Worm (Caenorhabditis elegans) whole organism, young adult: Measurements from ENCODE around the gene nhr-51.

ENCODE experiments used
- B0019.2 ChIP-seq: fragments of 200-800 bp; sonication (Bioruptor generic); conservative IDR thresholded peaks from 2 replicates; pipeline ENCODE4 v1.3.6; 2022; ENCODE audit warnings: missing genetic modification reagents, missing genetic modification characterization, missing compliant biosample characterization
- B0035.1 ChIP-seq: sonication (generic microtip); optimal IDR thresholded peaks from 2 replicates; lab custom pipeline; 2016; ENCODE audit warnings: missing genetic modification characterization, mild to moderate bottlenecking, missing compliant biosample characterization, missing genotype, missing genetic modification reagents
- B0261.1 ChIP-seq: sonication (generic microtip); optimal IDR thresholded peaks from 2 replicates; lab custom pipeline; 2016; ENCODE audit warnings: mild to moderate bottlenecking, missing genetic modification characterization, moderate library complexity, missing compliant biosample characterization
- B0336.3 ChIP-seq: fragments of 200-800 bp; sonication (Bioruptor generic); IDR thresholded peaks from 2 replicates; pipeline ENCODE4 v1.3.6; 2022; ENCODE audit warnings: missing genetic modification characterization, missing compliant biosample characterization
- C17E4.6 ChIP-seq: fragments of 200-800 bp; sonication (Bioruptor generic); IDR thresholded peaks from 2 replicates; pipeline ENCODE4 v1.3.6; 2022; ENCODE audit warnings: missing genetic modification reagents, missing genetic modification characterization, missing compliant biosample characterization
- F49E8.2 ChIP-seq: sonication (generic microtip); optimal IDR thresholded peaks from 3 replicates; lab custom pipeline; 2017; ENCODE audit warnings: missing genetic modification characterization, mild to moderate bottlenecking, missing compliant biosample characterization, antibody characterized with exemption, moderate library complexity; ENCODE audit not compliant: insufficient read depth
- F57A8.1 ChIP-seq: fragments of 200-800 bp; sonication (Bioruptor generic); optimal IDR thresholded peaks from 2 replicates; lab custom pipeline; 2018; ENCODE audit warnings: mild to moderate bottlenecking, missing genetic modification characterization, moderate library complexity, missing compliant biosample characterization
- F57C9.4 ChIP-seq: sonication (generic microtip); optimal IDR thresholded peaks from 2 replicates; lab custom pipeline; 2017; ENCODE audit warnings: mild to moderate bottlenecking, missing genetic modification characterization, missing compliant biosample characterization
- T07F8.4 ChIP-seq: sonication (generic microtip); optimal IDR thresholded peaks from 2 replicates; lab custom pipeline; 2016; ENCODE audit warnings: mild to moderate bottlenecking, missing genetic modification characterization, moderate library complexity, missing compliant biosample characterization
- Y53F4B.3 ChIP-seq: fragments of 200-800 bp; sonication (Bioruptor generic); IDR thresholded peaks from 2 replicates; pipeline ENCODE4 v1.3.6; 2022; ENCODE audit warnings: missing genetic modification reagents, missing genetic modification characterization, missing compliant biosample characterization
- Y79H2A.3 ChIP-seq: fragments of 200-800 bp; sonication (Bioruptor generic); conservative IDR thresholded peaks from 2 replicates; pipeline ENCODE4 v1.3.6; 2022; ENCODE audit warnings: missing genetic modification reagents, missing genetic modification characterization, missing compliant biosample characterization
- ama-1 ChIP-seq, 3 experiments: fragments of 150-350 bp in 1 of 3; sonication (generic microtip) in 2 of 3; optimal IDR thresholded peaks; 2 replicates each; lab custom pipeline; 2014 to 2018; ENCODE audit warnings: missing biosample characterization in 2 of 3, missing genetic modification characterization in 2 of 3, missing genetic modification reagents in 2 of 3
- athp-1 ChIP-seq: sonication (generic microtip); optimal IDR thresholded peaks from 2 replicates; lab custom pipeline; 2017; ENCODE audit warnings: mild to moderate bottlenecking, missing genetic modification characterization, missing compliant biosample characterization
- attf-5 ChIP-seq: fragments of 200-800 bp; sonication (Bioruptor generic); optimal IDR thresholded peaks from 2 replicates; lab custom pipeline; 2018; ENCODE audit warnings: mild to moderate bottlenecking, missing genetic modification characterization, missing compliant biosample characterization
- cebp-2 ChIP-seq: fragments of 200-800 bp; sonication (Bioruptor generic); IDR thresholded peaks from 2 replicates; pipeline ENCODE4 v1.3.6; 2022; ENCODE audit warnings: missing genetic modification characterization, missing compliant biosample characterization
- ceh-58 ChIP-seq: fragments of 200-800 bp; sonication (Bioruptor generic); IDR thresholded peaks from 2 replicates; pipeline ENCODE4 v1.3.6; 2022; ENCODE audit warnings: missing genetic modification characterization, missing compliant biosample characterization
- ceh-79 ChIP-seq: sonication (generic microtip); optimal IDR thresholded peaks from 2 replicates; lab custom pipeline; 2017; ENCODE audit warnings: mild to moderate bottlenecking, missing genetic modification characterization, missing compliant biosample characterization
- die-1 ChIP-seq: sonication (generic microtip); optimal IDR thresholded peaks from 2 replicates; lab custom pipeline; 2016; ENCODE audit warnings: missing genotype, mild to moderate bottlenecking, missing genetic modification characterization, missing compliant biosample characterization
- dox-1 ChIP-seq: fragments of 200-800 bp; sonication (Bioruptor generic); IDR thresholded peaks from 2 replicates; pipeline ENCODE4 v1.3.6; 2022; ENCODE audit warnings: missing genetic modification reagents, missing genetic modification characterization, missing compliant biosample characterization
- ekl-4 ChIP-seq: fragments of 200-800 bp; sonication (Bioruptor generic); IDR thresholded peaks from 2 replicates; pipeline ENCODE4 v1.3.6; 2022; ENCODE audit warnings: missing genetic modification reagents, missing genetic modification characterization, missing compliant biosample characterization
- him-1 ChIP-seq: sonication (generic microtip); optimal IDR thresholded peaks from 2 replicates; lab custom pipeline; 2016; ENCODE audit warnings: missing genotype, missing genetic modification reagents, missing genetic modification characterization, missing compliant biosample characterization
- hlh-12 ChIP-seq: sonication (generic microtip); optimal IDR thresholded peaks from 2 replicates; lab custom pipeline; 2016; ENCODE audit warnings: missing genetic modification characterization, missing compliant biosample characterization
- hlh-26 ChIP-seq: fragments of 200-800 bp; sonication (Bioruptor generic); conservative IDR thresholded peaks from 2 replicates; pipeline ENCODE4 v1.3.6; 2022; ENCODE audit warnings: missing genetic modification reagents, missing genetic modification characterization, missing compliant biosample characterization
- hrde-1 ChIP-seq: sonication (generic microtip); optimal IDR thresholded peaks from 2 replicates; lab custom pipeline; 2016; ENCODE audit warnings: missing genetic modification characterization, mild to moderate bottlenecking, missing compliant biosample characterization, moderate library complexity, missing genotype, missing genetic modification reagents, borderline replicate concordance
- hsf-1 ChIP-seq: fragments of 200-800 bp; sonication (Bioruptor generic); IDR thresholded peaks from 2 replicates; pipeline ENCODE4 v1.3.6; 2022; ENCODE audit warnings: missing genetic modification reagents, missing genetic modification characterization, missing compliant biosample characterization
- lin-35 ChIP-seq, 3 experiments: fragments of 150-350 bp in 2 of 3; sonication (generic microtip) in 1 of 3; optimal IDR thresholded peaks; 2 replicates each; lab custom pipeline; 2014 to 2018; ENCODE audit warnings: missing biosample characterization in 3 of 3, missing genetic modification characterization in 3 of 3, missing genetic modification reagents in 3 of 3
- lir-1 ChIP-seq: fragments of 200-800 bp; sonication (Bioruptor generic); conservative IDR thresholded peaks from 2 replicates; pipeline ENCODE4 v1.3.6; 2022; ENCODE audit warnings: missing genetic modification reagents, missing genetic modification characterization, missing compliant biosample characterization
- madf-6 ChIP-seq: fragments of 200-800 bp; sonication (Bioruptor generic); IDR thresholded peaks from 2 replicates; pipeline ENCODE4 v1.3.6; 2022; ENCODE audit warnings: missing genetic modification reagents, missing genetic modification characterization, missing compliant biosample characterization
- nfya-2 ChIP-seq: fragments of 200-800 bp; sonication (Bioruptor generic); IDR thresholded peaks from 2 replicates; pipeline ENCODE4 v1.3.6; 2022; ENCODE audit warnings: missing genetic modification reagents, missing genetic modification characterization, missing compliant biosample characterization
- pha-4 ChIP-seq: fragments of 150-350 bp; sonication (generic microtip); optimal IDR thresholded peaks from 2 replicates; lab custom pipeline; 2014; ENCODE audit warnings: missing biosample characterization, missing genetic modification reagents, missing genetic modification characterization
- sea-2 ChIP-seq: fragments of 200-800 bp; sonication (Bioruptor generic); IDR thresholded peaks from 2 replicates; pipeline ENCODE4 v1.3.6; 2022; ENCODE audit warnings: missing genetic modification characterization, missing compliant biosample characterization
- tbx-9 ChIP-seq: sonication (generic microtip); optimal IDR thresholded peaks from 2 replicates; lab custom pipeline; 2016; ENCODE audit warnings: borderline replicate concordance, missing genetic modification characterization, inconsistent platforms, missing compliant biosample characterization
- tlf-1 ChIP-seq: fragments of 200-800 bp; sonication (Bioruptor generic); optimal IDR thresholded peaks from 2 replicates; lab custom pipeline; 2018; ENCODE audit warnings: mild to moderate bottlenecking, missing genetic modification characterization, missing compliant biosample characterization
- xnd-1 ChIP-seq: sonication (generic microtip); optimal IDR thresholded peaks from 2 replicates; lab custom pipeline; 2016; ENCODE audit warnings: missing genotype, missing genetic modification reagents, missing genetic modification characterization, missing compliant biosample characterization
- ztf-18 ChIP-seq: sonication (generic microtip); optimal IDR thresholded peaks from 2 replicates; lab custom pipeline; 2016; ENCODE audit warnings: missing genotype, mild to moderate bottlenecking, missing genetic modification characterization, missing compliant biosample characterization
- ztf-22 ChIP-seq: fragments of 200-800 bp; sonication (Bioruptor generic); optimal IDR thresholded peaks from 2 replicates; lab custom pipeline; 2018; ENCODE audit warnings: mild to moderate bottlenecking, missing genetic modification characterization, moderate library complexity, missing compliant biosample characterization
- ztf-3 ChIP-seq: fragments of 200-800 bp; sonication (Bioruptor generic); optimal IDR thresholded peaks from 2 replicates; lab custom pipeline; 2018; ENCODE audit warnings: mild to moderate bottlenecking, missing genetic modification characterization, missing compliant biosample characterization

The nhr-51 gene

DNA sequence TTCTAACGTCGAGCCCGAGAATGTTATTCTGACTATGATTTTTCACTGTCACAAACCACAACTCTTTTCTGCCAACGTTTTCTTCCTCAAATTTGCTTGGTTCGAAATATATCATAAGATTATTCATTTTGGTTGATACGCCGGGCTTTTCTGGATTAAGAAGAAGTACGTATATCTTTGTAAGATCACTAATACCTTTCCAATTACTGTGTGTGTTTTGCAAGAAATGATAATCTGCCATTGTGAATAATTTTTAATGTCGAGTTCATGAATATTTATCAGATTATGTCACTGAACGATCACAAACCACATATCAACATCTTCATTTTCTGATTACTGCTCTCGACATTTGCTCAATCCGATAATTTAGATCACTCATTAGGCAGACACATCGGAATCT is 11.8 kb downstream of the nhr-51 start, which contains the start of gene nhr-196:
Gene nhr-196, plus strand, starts transcription at position 118 of the 400 bp plus-strand sequence.
- no peak for TF ChIP-seq ztf-3 (GFP tag; lab: Kevin White, UChicago)
- TF ChIP-seq ekl-4 (GFP tag; lab: Robert Waterston, UW): no peak
- no peak for TF ChIP-seq cebp-2 (GFP tag; lab: Robert Waterston, UW)

ce11 chrV:15687660-15688059 is 13.9 kb downstream of the nhr-51 start, which contains the start of gene nhr-197:
Gene nhr-197, plus strand, starts transcription at chrV:15687960.
- no peak for TF ChIP-seq hrde-1
- no peak for TF ChIP-seq ztf-22 (GFP tag; lab: Kevin White, UChicago)
- TF ChIP-seq B0019.2: no peak
- TF ChIP-seq him-1 (tag; lab: Kevin White, UChicago): no peak
- no peak for TF ChIP-seq tlf-1 (GFP tag; lab: Kevin White, UChicago)
- no peak for TF ChIP-seq hlh-12 (tag; lab: Kevin White, UChicago)
- no peak for TF ChIP-seq hsf-1 (GFP tag; lab: Robert Waterston, UW)

ce11 chrV:15689952-15690351 is 16.1 kb downstream of the nhr-51 start, which contains the start of gene nhr-268:
Gene nhr-268, plus strand, starts transcription at chrV:15690252.
- TF ChIP-seq xnd-1 (tag; lab: Kevin White, UChicago): no peak
- no peak for TF ChIP-seq attf-5 (GFP tag; lab: Kevin White, UChicago)
- no peak for TF ChIP-seq madf-6 (GFP tag; lab: Robert Waterston, UW)
- TF ChIP-seq die-1 (tag; lab: Kevin White, UChicago): no peak
- TF ChIP-seq tbx-9 (tag; lab: Kevin White, UChicago): no peak
- no peak for TF ChIP-seq B0035.1 (tag; lab: Kevin White, UChicago)
- no peak for TF ChIP-seq sea-2
- no peak for TF ChIP-seq tlf-1 (GFP tag; lab: Kevin White, UChicago)
- TF ChIP-seq pha-4 (tag; lab: Kevin White, UChicago): no peak
- TF ChIP-seq C17E4.6 (GFP tag; lab: Robert Waterston, UW): no peak
- TF ChIP-seq B0019.2: no peak
- no peak for TF ChIP-seq hlh-12 (tag; lab: Kevin White, UChicago)
- TF ChIP-seq athp-1 (tag; lab: Kevin White, UChicago): no peak
- TF ChIP-seq F49E8.2 (tag; lab: Kevin White, UChicago): no peak
- TF ChIP-seq ekl-4 (GFP tag; lab: Robert Waterston, UW): no peak
- TF ChIP-seq Y79H2A.3 (GFP tag; lab: Robert Waterston, UW): no peak
- TF ChIP-seq lin-35 (GFP tag; optimal IDR thresholded peaks at IDR 0.05; lab: Kevin White, UChicago): no peak
- no peak for TF ChIP-seq lir-1 (GFP tag; lab: Robert Waterston, UW)
- TF ChIP-seq, all 124 proteins: peak for 0

DNA sequence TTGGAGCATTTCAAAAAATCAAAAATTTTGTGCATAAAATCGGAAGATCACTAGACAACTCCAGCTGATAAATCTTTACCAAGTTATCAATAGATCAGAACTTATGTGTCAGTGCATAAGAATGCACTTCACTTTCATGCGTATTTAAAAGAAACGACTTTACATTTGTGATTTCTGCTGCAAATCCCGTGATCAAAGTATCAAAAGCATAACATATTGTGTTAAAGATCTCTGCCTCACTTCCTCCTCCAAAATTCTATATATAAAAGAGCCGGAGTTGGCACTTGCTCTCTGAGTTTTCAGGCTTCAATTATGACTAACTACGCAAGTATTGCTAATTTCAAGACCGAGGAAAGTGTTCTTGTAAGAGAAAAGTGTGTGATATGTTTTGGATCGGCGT is 19.9 kb downstream of the nhr-51 start, which contains the start of gene nhr-198:
Gene nhr-198, plus strand, starts transcription at position 313 of the 400 bp plus-strand sequence.
- TF ChIP-seq Y53F4B.3 (no peak), T07F8.4 (tag; lab: Kevin White, UChicago) (no peak), B0261.1 (tag; lab: Kevin White, UChicago) (no peak), B0336.3 (GFP tag; lab: Robert Waterston, UW) (no peak), ama-1 (optimal IDR thresholded peaks at IDR 0.05; lab: Kevin White, UChicago) (no peak), ama-1 (GFP tag; optimal IDR thresholded peaks at IDR 0.05; lab: Kevin White, UChicago) (no peak), ceh-79 (no peak), F57C9.4 (tag; lab: Kevin White, UChicago) (no peak), ceh-58 (GFP tag; lab: Robert Waterston, UW) (no peak), ztf-18 (tag; lab: Kevin White, UChicago) (no peak), dox-1 (GFP tag; lab: Robert Waterston, UW) (no peak), F57A8.1 (GFP tag; lab: Kevin White, UChicago) (no peak), athp-1 (tag; lab: Kevin White, UChicago) (no peak), nfya-2 (GFP tag; lab: Robert Waterston, UW) (no peak), hlh-26 (no peak)
